Worm (Caenorhabditis elegans) whole organism, midembryonic: Measurements from ENCODE around the gene amx-1.
A peak's percentile ranks its signal among the peaks of the same experiment; 100 is the strongest.

Experiments
- T22C8.4 ChIP-seq: fragments of 200-800 bp; sonication (Bioruptor generic); IDR thresholded peaks from 2 replicates; pipeline ENCODE4 v1.3.6; 2022; ENCODE audit warnings: missing genetic modification characterization, missing compliant biosample characterization
- flt-1 ChIP-seq: fragments of 200-800 bp; sonication (Bioruptor generic); IDR thresholded peaks from 2 replicates; pipeline ENCODE4 v1.3.6; 2022; ENCODE audit warnings: missing genetic modification characterization, missing compliant biosample characterization
- klf-2 ChIP-seq: fragments of 200-800 bp; sonication (Bioruptor generic); conservative IDR thresholded peaks from 2 replicates; pipeline ENCODE4 v1.3.6; 2022; ENCODE audit warnings: missing genetic modification reagents, missing genetic modification characterization, missing compliant biosample characterization
- med-1 ChIP-seq: sonication (generic microtip); optimal IDR thresholded peaks from 2 replicates; lab custom pipeline; 2017; ENCODE audit warnings: missing genetic modification characterization, mild to moderate bottlenecking, missing compliant biosample characterization, antibody characterized with exemption, missing genetic modification reagents; ENCODE audit not compliant: insufficient read depth
- ref-1 ChIP-seq: fragments of 200-800 bp; sonication (Bioruptor generic); conservative IDR thresholded peaks from 2 replicates; pipeline ENCODE4 v1.3.6; 2022; ENCODE audit warnings: missing genetic modification reagents, missing genetic modification characterization, missing compliant biosample characterization
- tab-1 ChIP-seq: fragments of 200-800 bp; sonication (Bioruptor generic); IDR thresholded peaks from 2 replicates; pipeline ENCODE4 v1.3.6; 2022; ENCODE audit warnings: missing genetic modification characterization, missing compliant biosample characterization
- ztf-23 ChIP-seq: fragments of 200-800 bp; sonication (Bioruptor generic); IDR thresholded peaks from 2 replicates; pipeline ENCODE4 v1.3.6; 2022; ENCODE audit warnings: missing genetic modification reagents, missing genetic modification characterization, missing compliant biosample characterization

- TF ChIP-seq flt-1 (GFP tag; lab: Robert Waterston, UW) (no peak), ztf-23 (GFP tag; lab: Robert Waterston, UW) (no peak), klf-2 (GFP tag; lab: Robert Waterston, UW) (no peak), ref-1 (GFP tag; lab: Robert Waterston, UW) (no peak), tab-1 (GFP tag; lab: Robert Waterston, UW) (0 out of 2 replicates have a peak, but pooled peaks have one; percentile 27), T22C8.4 (GFP tag; lab: Robert Waterston, UW) (no peak), med-1 (GFP tag; lab: Kevin White, UChicago) (no peak)
Observed at ce11 chrIII:3786427-3786935, 35.7 kb upstream of the amx-1 start, which contains the start of gene acy-3.
